Worm (Caenorhabditis elegans): ENCODE data around the gene fbxa-36.
A peak's percentile ranks its signal among the peaks of the same experiment; 100 is the strongest.

DNA sequence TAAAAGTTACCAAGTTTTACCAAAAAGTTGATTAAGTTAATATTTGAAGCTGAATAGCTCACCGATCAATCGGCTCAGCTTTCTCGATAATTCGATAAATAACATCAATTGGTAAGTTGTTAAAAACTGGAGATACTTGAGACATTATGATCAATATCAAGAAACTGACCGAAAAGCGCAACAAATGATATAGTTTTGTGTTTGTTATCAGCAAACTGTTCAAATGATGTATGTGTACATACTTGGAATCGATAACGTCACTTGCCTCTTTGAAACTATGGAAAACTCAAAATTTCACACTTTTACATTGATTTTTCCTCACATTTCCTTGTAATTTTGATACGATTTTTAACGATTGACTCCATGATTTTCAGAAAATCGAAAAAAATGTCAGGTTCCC lies 22.0 kb upstream of the fbxa-36 start, which contains the start of the genes fbxa-80 and fbxa-19:
- no peak for TF ChIP-seq daf-12 (tag; optimal IDR thresholded peaks at IDR 0.05)
- TF ChIP-seq ceh-16 (tag; optimal IDR thresholded peaks at IDR 0.05), result no peak
- TF ChIP-seq nhr-237 (tag; optimal IDR thresholded peaks at IDR 0.05), result no peak
- no peak for TF ChIP-seq nhr-76 (tag; optimal IDR thresholded peaks at IDR 0.05)
- no peak for TF ChIP-seq nhr-12 (tag; optimal IDR thresholded peaks at IDR 0.05)
- no peak for TF ChIP-seq nhr-28 (tag; optimal IDR thresholded peaks at IDR 0.05)
- no peak for TF ChIP-seq nfya-1 (tag; optimal IDR thresholded peaks at IDR 0.05; ENCODE audit: insufficient read depth)
- TF ChIP-seq ztf-11 (tag; optimal IDR thresholded peaks at IDR 0.05), result no peak
- peak; percentile 23 for TF ChIP-seq pqm-1 (tag; optimal IDR thresholded peaks at IDR 0.05)
- no peak for TF ChIP-seq unc-62 (GFP tag; optimal IDR thresholded peaks at IDR 0.05)
- TF ChIP-seq zag-1 (tag; optimal IDR thresholded peaks at IDR 0.05), result no peak

All from whole organism, L3 larva.